Worm (Caenorhabditis elegans) whole organism, L4 larva: ENCODE measurements around the gene acr-2.

Experiments used
- F49E8.2 ChIP-seq: sonication (generic microtip); optimal IDR thresholded peaks from 2 replicates; lab custom pipeline; 2016; ENCODE audit warnings: missing compliant biosample characterization, mild to moderate bottlenecking, missing genetic modification characterization, borderline replicate concordance
- Y48G9A.11 ChIP-seq: fragments of 200-800 bp; sonication (Bioruptor generic); IDR thresholded peaks from 2 replicates; pipeline ENCODE4 v1.3.6; 2022; ENCODE audit warnings: missing genetic modification reagents, missing genetic modification characterization, missing compliant biosample characterization
- aly-2 ChIP-seq: sonication (generic microtip); optimal IDR thresholded peaks from 2 replicates; lab custom pipeline; 2018; ENCODE audit warnings: missing biosample characterization, missing genetic modification characterization
- ctbp-1 ChIP-seq: fragments of 200-800 bp; sonication (Bioruptor generic); IDR thresholded peaks from 2 replicates; pipeline ENCODE4 v1.3.6; 2022; ENCODE audit warnings: missing genetic modification reagents, missing genetic modification characterization, missing compliant biosample characterization
- lin-15B ChIP-seq: fragments of 150-350 bp; sonication (generic microtip); optimal IDR thresholded peaks from 3 replicates; lab custom pipeline; 2014; ENCODE audit warnings: missing biosample characterization, missing genetic modification characterization
- lin-39 ChIP-seq: fragments of 150-350 bp; optimal IDR thresholded peaks from 2 replicates; lab custom pipeline; 2014; ENCODE audit warnings: missing biosample characterization, missing genetic modification reagents, missing genetic modification characterization
- madf-5 ChIP-seq, 2 experiments: fragments of 200-800 bp; sonication (Bioruptor generic); IDR thresholded peaks; 2 replicates each; pipeline ENCODE4 v1.3.6; 2022; ENCODE audit warnings: missing compliant biosample characterization in 2 of 2, missing genetic modification characterization in 2 of 2
- mdt-29 ChIP-seq: fragments of 200-800 bp; sonication (Bioruptor generic); IDR thresholded peaks from 2 replicates; pipeline ENCODE4 v1.3.6; 2022; ENCODE audit warnings: missing genetic modification reagents, missing genetic modification characterization, missing compliant biosample characterization
- nhr-11 ChIP-seq: fragments of 150-350 bp; optimal IDR thresholded peaks from 2 replicates; lab custom pipeline; 2014; ENCODE audit warnings: missing biosample characterization, missing genetic modification characterization
- nhr-28 ChIP-seq: fragments of 150-350 bp; optimal IDR thresholded peaks from 2 replicates; lab custom pipeline; 2014; ENCODE audit warnings: missing biosample characterization, missing genetic modification characterization
- nhr-77 ChIP-seq: fragments of 150-350 bp; optimal IDR thresholded peaks from 2 replicates; lab custom pipeline; 2014; ENCODE audit warnings: missing biosample characterization, missing genetic modification characterization
- unc-130 ChIP-seq: sonication (generic microtip); optimal IDR thresholded peaks from 2 replicates; lab custom pipeline; 2016; ENCODE audit warnings: missing genetic modification reagents, missing genetic modification characterization, missing compliant biosample characterization
- unc-62 ChIP-seq, 3 experiments: fragments of 150-350 bp in 1 of 3; sonication (generic microtip); optimal IDR thresholded peaks in 2 of 3; peaks in 1 of 3; 1 replicate in 1 of 3; 2 replicates in 2 of 3; lab custom pipeline; 2014 to 2017; ENCODE audit warnings: missing biosample characterization in 3 of 3, missing genetic modification characterization in 3 of 3, missing genetic modification reagents in 3 of 3, missing genotype in 1 of 3
- zip-2 ChIP-seq: fragments of 150-350 bp; optimal IDR thresholded peaks from 2 replicates; lab custom pipeline; 2014; ENCODE audit warnings: missing biosample characterization, missing genetic modification characterization

ce11 chrX:6698267-6698666, 4.1 kb upstream of the acr-2 start, which contains the start of the genes F38B6.7 and F38B6.2:
- no peak for TF ChIP-seq unc-62 (GFP tag; optimal IDR thresholded peaks at IDR 0.05 in 1 of 2; lab: Kevin White, UChicago)
- TF ChIP-seq unc-62 (tag; optimal IDR thresholded peaks at IDR 0.05; lab: Kevin White, UChicago): no peak
- TF ChIP-seq F49E8.2 (tag; lab: Kevin White, UChicago): no peak
- no peak for TF ChIP-seq ctbp-1
- TF ChIP-seq aly-2 (tag; lab: Kevin White, UChicago): no peak
- no peak for TF ChIP-seq zip-2
- TF ChIP-seq unc-130 (GFP tag; lab: Kevin White, UChicago): no peak
- no peak for TF ChIP-seq lin-15B (tag; lab: Kevin White, UChicago)
- TF ChIP-seq nhr-11 (tag; lab: Kevin White, UChicago): no peak
- TF ChIP-seq mdt-29 (GFP tag; lab: Robert Waterston, UW): no peak
- TF ChIP-seq nhr-77 (tag; lab: Kevin White, UChicago): no peak
- TF ChIP-seq madf-5 (GFP tag; IDR thresholded peaks at IDR 0.05; lab: Robert Waterston, UW): no peak
- no peak for TF ChIP-seq nhr-28
- TF ChIP-seq Y48G9A.11 (GFP tag; lab: Robert Waterston, UW): no peak
- no peak for TF ChIP-seq lin-39 (tag; lab: Kevin White, UChicago)
